Worm (Caenorhabditis elegans) whole organism, L4 larva: ENCODE data around the gene W07A12.8.

Source experiments
- F10B5.3 ChIP-seq: sonication (generic microtip); optimal IDR thresholded peaks from 2 replicates; lab custom pipeline; 2016; ENCODE audit warnings: mild to moderate bottlenecking, missing genetic modification characterization, missing compliant biosample characterization
- F26F4.8 ChIP-seq: fragments of 200-800 bp; sonication (Bioruptor generic); conservative IDR thresholded peaks from 2 replicates; pipeline ENCODE4 v1.3.6; 2022; ENCODE audit warnings: missing genetic modification characterization, missing compliant biosample characterization
- F44E2.7 ChIP-seq: fragments of 200-800 bp; sonication (Bioruptor generic); IDR thresholded peaks from 2 replicates; pipeline ENCODE4 v2.1.2; 2022; ENCODE audit warnings: missing genetic modification characterization, missing compliant biosample characterization
- Y5F2A.4 ChIP-seq: fragments of 200-800 bp; sonication (Bioruptor generic); optimal IDR thresholded peaks from 2 replicates; lab custom pipeline; 2018; ENCODE audit warnings: mild to moderate bottlenecking, missing genetic modification characterization, missing compliant biosample characterization
- aha-1 ChIP-seq: fragments of 150-350 bp; peaks from one replicate; lab custom pipeline; 2014; ENCODE audit warnings: missing biosample characterization, missing genetic modification characterization
- ceh-44 ChIP-seq: fragments of 200-800 bp; sonication (Bioruptor generic); IDR thresholded peaks from 2 replicates; pipeline ENCODE4 v1.3.6; 2022; ENCODE audit warnings: missing genetic modification reagents, missing genetic modification characterization, missing compliant biosample characterization
- ceh-62 ChIP-seq: sonication (generic microtip); optimal IDR thresholded peaks from 2 replicates; lab custom pipeline; 2017; ENCODE audit warnings: missing biosample characterization, missing genetic modification characterization
- ceh-82 ChIP-seq: sonication (generic microtip); optimal IDR thresholded peaks from 2 replicates; lab custom pipeline; 2017; ENCODE audit warnings: missing biosample characterization, missing genetic modification characterization
- ces-1 ChIP-seq: fragments of 150-350 bp; sonication (generic microtip); optimal IDR thresholded peaks from 4 replicates; lab custom pipeline; 2014; ENCODE audit warnings: missing biosample characterization, missing genetic modification reagents, missing genetic modification characterization
- daf-16 ChIP-seq, 3 experiments: sonication (generic microtip); optimal IDR thresholded peaks; 2 replicates each; lab custom pipeline; 2016 to 2017; ENCODE audit warnings: missing genetic modification characterization in 3 of 3, missing genetic modification reagents in 3 of 3, mild to moderate bottlenecking in 2 of 3, missing compliant biosample characterization in 2 of 3, missing biosample characterization in 1 of 3, moderate library complexity in 1 of 3
- daf-8 ChIP-seq: fragments of 200-800 bp; sonication (Bioruptor generic); IDR thresholded peaks from 2 replicates; pipeline ENCODE4 v1.3.6; 2022; ENCODE audit warnings: missing genetic modification characterization, missing compliant biosample characterization
- dmd-6 ChIP-seq: fragments of 200-800 bp; sonication (Bioruptor generic); IDR thresholded peaks from 2 replicates; pipeline ENCODE4 v1.3.6; 2022; ENCODE audit warnings: missing genetic modification reagents, missing genetic modification characterization, missing compliant biosample characterization
- dmd-8 ChIP-seq: fragments of 200-800 bp; sonication (Bioruptor generic); IDR thresholded peaks from 2 replicates; pipeline ENCODE4 v1.3.6; 2022; ENCODE audit warnings: missing genetic modification characterization, missing compliant biosample characterization
- dpl-1 ChIP-seq: fragments of 150-350 bp; optimal IDR thresholded peaks from 2 replicates; lab custom pipeline; 2014; ENCODE audit warnings: missing biosample characterization, missing genetic modification reagents, missing genetic modification characterization
- hif-1 ChIP-seq, 2 experiments: sonication (generic microtip); optimal IDR thresholded peaks; 2 replicates each; lab custom pipeline; 2016 to 2017; ENCODE audit warnings: missing compliant biosample characterization in 2 of 2, missing genetic modification characterization in 2 of 2, missing genetic modification reagents in 2 of 2, missing genotype in 2 of 2, mild to moderate bottlenecking in 1 of 2
- hlh-11 ChIP-seq: fragments of 200-800 bp; sonication (Bioruptor generic); optimal IDR thresholded peaks from 2 replicates; lab custom pipeline; 2018; ENCODE audit warnings: mild to moderate bottlenecking, missing genetic modification characterization, missing compliant biosample characterization
- lin-1 ChIP-seq: fragments of 200-800 bp; sonication (Bioruptor generic); IDR thresholded peaks from 2 replicates; pipeline ENCODE4 v1.3.6; 2022; ENCODE audit warnings: missing genetic modification reagents, missing genetic modification characterization, missing compliant biosample characterization
- lin-13 ChIP-seq: fragments of 150-350 bp; optimal IDR thresholded peaks from 2 replicates; lab custom pipeline; 2014; ENCODE audit warnings: missing biosample characterization, missing genetic modification reagents, missing genetic modification characterization
- lin-15B ChIP-seq: fragments of 150-350 bp; sonication (generic microtip); optimal IDR thresholded peaks from 3 replicates; lab custom pipeline; 2014; ENCODE audit warnings: missing biosample characterization, missing genetic modification characterization
- lin-29 ChIP-seq: fragments of 200-800 bp; sonication (Bioruptor generic); IDR thresholded peaks from 2 replicates; pipeline ENCODE4 v1.3.6; 2022; ENCODE audit warnings: missing genetic modification reagents, missing genetic modification characterization, missing compliant biosample characterization
- lin-38 ChIP-seq: fragments of 200-800 bp; sonication (Bioruptor generic); IDR thresholded peaks from 2 replicates; pipeline ENCODE4 v1.3.6; 2022; ENCODE audit warnings: missing genetic modification reagents, missing genetic modification characterization, missing compliant biosample characterization
- lsy-2 ChIP-seq, 2 experiments: fragments of 150-350 bp in 1 of 2; sonication (generic microtip) in 1 of 2; optimal IDR thresholded peaks; 2 replicates each; lab custom pipeline; 2014 to 2017; ENCODE audit warnings: missing biosample characterization in 2 of 2, missing genetic modification characterization in 2 of 2
- madf-9 ChIP-seq: fragments of 200-800 bp; sonication (Bioruptor generic); conservative IDR thresholded peaks from 2 replicates; pipeline ENCODE4 v1.3.6; 2022; ENCODE audit warnings: missing genetic modification reagents, missing genetic modification characterization, missing compliant biosample characterization
- mes-2 ChIP-seq: sonication (generic microtip); optimal IDR thresholded peaks from 2 replicates; lab custom pipeline; 2016; ENCODE audit warnings: missing genotype, mild to moderate bottlenecking, missing genetic modification characterization, missing compliant biosample characterization; ENCODE audit not compliant: poor library complexity, severe bottlenecking
- mxl-2 ChIP-seq: fragments of 200-800 bp; sonication (Bioruptor generic); conservative IDR thresholded peaks from 2 replicates; pipeline ENCODE4 v1.3.6; 2022; ENCODE audit warnings: missing genetic modification reagents, missing genetic modification characterization, missing compliant biosample characterization
- mxl-3 ChIP-seq: fragments of 200-800 bp; sonication (Bioruptor generic); optimal IDR thresholded peaks from 2 replicates; lab custom pipeline; 2018; ENCODE audit warnings: mild to moderate bottlenecking, missing genetic modification characterization, missing compliant biosample characterization
- nhr-25 ChIP-seq: sonication (generic microtip); optimal IDR thresholded peaks from 2 replicates; lab custom pipeline; 2017; ENCODE audit warnings: missing genetic modification characterization, mild to moderate bottlenecking, missing compliant biosample characterization, antibody characterized with exemption, moderate library complexity, borderline replicate concordance; ENCODE audit not compliant: insufficient read depth
- nhr-48 ChIP-seq: sonication (generic microtip); optimal IDR thresholded peaks from 2 replicates; lab custom pipeline; 2016; ENCODE audit warnings: mild to moderate bottlenecking, missing genetic modification characterization, missing compliant biosample characterization
- nhr-77 ChIP-seq: fragments of 150-350 bp; optimal IDR thresholded peaks from 2 replicates; lab custom pipeline; 2014; ENCODE audit warnings: missing biosample characterization, missing genetic modification characterization
- tra-1 ChIP-seq: fragments of 200-800 bp; sonication (Bioruptor generic); IDR thresholded peaks from 2 replicates; pipeline ENCODE4 v1.3.6; 2022; ENCODE audit warnings: missing genetic modification reagents, missing genetic modification characterization, missing compliant biosample characterization
- unc-39 ChIP-seq: sonication (generic microtip); optimal IDR thresholded peaks from 2 replicates; lab custom pipeline; 2017; ENCODE audit warnings: missing biosample characterization, missing genetic modification characterization
- zip-2 ChIP-seq: fragments of 150-350 bp; optimal IDR thresholded peaks from 2 replicates; lab custom pipeline; 2014; ENCODE audit warnings: missing biosample characterization, missing genetic modification characterization
- ztf-11 ChIP-seq: fragments of 150-350 bp; optimal IDR thresholded peaks from 2 replicates; lab custom pipeline; 2014; ENCODE audit warnings: missing biosample characterization, missing genetic modification characterization

W07A12.8 gene

ce11 chrII:9169450-9169960 lies 3.9 kb upstream of the W07A12.8 start, which contains the start of gene dpl-1 (continued):
- no peak for TF ChIP-seq ztf-11 (tag; lab: Kevin White, UChicago)
- no peak for TF ChIP-seq unc-39 (tag; lab: Kevin White, UChicago)
- TF ChIP-seq lin-29 = no peak
- no peak for TF ChIP-seq lin-13 (GFP tag; lab: Kevin White, UChicago)
- TF ChIP-seq ceh-62 (tag; lab: Kevin White, UChicago) = no peak
- TF ChIP-seq tra-1 = no peak
- TF ChIP-seq mxl-3 (GFP tag; lab: Kevin White, UChicago) = no peak
- no peak for TF ChIP-seq madf-9 (GFP tag; lab: Robert Waterston, UW)
- TF ChIP-seq F10B5.3 (tag; lab: Kevin White, UChicago) = no peak

ce11 chrII:9167730-9168129 lies 2.1 kb upstream of the W07A12.8 start, which contains the start of gene T23G7.3:
T23G7.3 (minus strand) TSS chrII:9167830.
- TF ChIP-seq mxl-2 (GFP tag; lab: Robert Waterston, UW) (no peak), lin-38 (GFP tag; lab: Robert Waterston, UW) (no peak), ceh-62 (tag; lab: Kevin White, UChicago) (no peak), lsy-2 (tag; optimal IDR thresholded peaks at IDR 0.05; lab: Kevin White, UChicago) (no peak), nhr-25 (tag; lab: Kevin White, UChicago) (no peak), dmd-8 (GFP tag; lab: Robert Waterston, UW) (no peak), ceh-44 (GFP tag; lab: Robert Waterston, UW) (no peak), F26F4.8 (GFP tag; lab: Robert Waterston, UW) (no peak), lin-15B (tag; lab: Kevin White, UChicago) (no peak), hif-1 (tag; optimal IDR thresholded peaks at IDR 0.05; lab: Kevin White, UChicago) (no peak), zip-2 (tag; lab: Kevin White, UChicago) (no peak), madf-9 (GFP tag; lab: Robert Waterston, UW) (no peak), hlh-11 (tag; lab: Kevin White, UChicago) (no peak), ceh-82 (tag; lab: Kevin White, UChicago) (no peak), Y5F2A.4 (GFP tag; lab: Kevin White, UChicago) (no peak), lin-1 (GFP tag; lab: Robert Waterston, UW) (no peak), mes-2 (no peak), daf-16 (GFP tag; optimal IDR thresholded peaks at IDR 0.05; lab: Kevin White, UChicago) (no peak), daf-16 (tag; optimal IDR thresholded peaks at IDR 0.05; lab: Kevin White, UChicago) (no peak)
- TF ChIP-seq, all 104 proteins: peak for 0

ce11 chrII:9163348-9163747 lies 2.3 kb downstream of the W07A12.8 start:
- TF ChIP-seq dpl-1 (GFP tag; lab: Kevin White, UChicago) = no peak
- TF ChIP-seq lin-38 (GFP tag; lab: Robert Waterston, UW) = 0 out of 2 replicates have a peak, but pooled peaks have one; percentile 8
- no peak for TF ChIP-seq ces-1
- TF ChIP-seq hif-1 (tag; optimal IDR thresholded peaks at IDR 0.05; lab: Kevin White, UChicago) = peak in 1 of 2 experiments; percentile 38
- TF ChIP-seq nhr-77 = no peak

- TF ChIP-seq F44E2.7 (no peak), aha-1 (tag; lab: Kevin White, UChicago) (peak; percentile 84), nhr-48 (tag; lab: Kevin White, UChicago) (peak; percentile 15), dmd-6 (peak; percentile 42), daf-8 (no peak)
Observed at ce11 chrII:9161023-9161422, 4.6 kb downstream of the W07A12.8 start, which contains the start of gene rhy-1. rhy-1 (plus strand) TSS chrII:9161379.
